Worm (Caenorhabditis elegans) whole organism, L3 larva: ENCODE results near the gene his-61.

ENCODE experiments used
- ceh-82 ChIP-seq: fragments of 150-350 bp; optimal IDR thresholded peaks from 2 replicates; lab custom pipeline; 2014; ENCODE audit warnings: missing biosample characterization, missing genetic modification characterization
- daf-12 ChIP-seq: fragments of 150-350 bp; optimal IDR thresholded peaks from 2 replicates; lab custom pipeline; 2014; ENCODE audit warnings: missing biosample characterization, missing genetic modification reagents, missing genetic modification characterization
- egl-27 ChIP-seq: sonication (generic microtip); optimal IDR thresholded peaks from 4 replicates; lab custom pipeline; 2017; ENCODE audit warnings: missing biosample characterization, missing genetic modification reagents, missing genetic modification characterization
- elt-1 ChIP-seq: fragments of 150-350 bp; optimal IDR thresholded peaks from 2 replicates; lab custom pipeline; 2014; ENCODE audit warnings: missing biosample characterization, missing genetic modification characterization
- fkh-10 ChIP-seq: sonication (generic microtip); optimal IDR thresholded peaks from 2 replicates; lab custom pipeline; 2017; ENCODE audit warnings: missing biosample characterization, missing genetic modification reagents, missing genetic modification characterization
- fkh-2 ChIP-seq: fragments of 150-350 bp; optimal IDR thresholded peaks from 2 replicates; lab custom pipeline; 2014; ENCODE audit warnings: missing biosample characterization, missing genetic modification reagents, missing genetic modification characterization
- lin-39 ChIP-seq: fragments of 150-350 bp; optimal IDR thresholded peaks from 2 replicates; lab custom pipeline; 2018; ENCODE audit warnings: missing biosample characterization, missing genetic modification reagents, missing genetic modification characterization
- mml-1 ChIP-seq: fragments of 150-350 bp; sonication (generic microtip); optimal IDR thresholded peaks from 3 replicates; lab custom pipeline; 2014; ENCODE audit warnings: missing biosample characterization, missing genetic modification characterization
- nfya-1 ChIP-seq: sonication (generic microtip); optimal IDR thresholded peaks from 2 replicates; lab custom pipeline; 2017; ENCODE audit warnings: missing genetic modification characterization, mild to moderate bottlenecking, missing compliant biosample characterization, antibody characterized with exemption, moderate library complexity; ENCODE audit not compliant: insufficient read depth
- nhr-23 ChIP-seq: fragments of 150-350 bp; optimal IDR thresholded peaks from 2 replicates; lab custom pipeline; 2014; ENCODE audit warnings: missing biosample characterization, missing genetic modification reagents, missing genetic modification characterization
- nhr-76 ChIP-seq: fragments of 150-350 bp; sonication (generic microtip); optimal IDR thresholded peaks from 5 replicates; lab custom pipeline; 2014; ENCODE audit warnings: missing biosample characterization, missing genetic modification characterization
- nhr-77 ChIP-seq: fragments of 150-350 bp; optimal IDR thresholded peaks from 2 replicates; lab custom pipeline; 2014; ENCODE audit warnings: missing biosample characterization, missing genetic modification characterization
- sea-2 ChIP-seq: fragments of 150-350 bp; sonication (generic microtip); optimal IDR thresholded peaks from 4 replicates; lab custom pipeline; 2014; ENCODE audit warnings: missing biosample characterization, missing genetic modification reagents, missing genetic modification characterization
- snpc-4 ChIP-seq: fragments of 150-350 bp; optimal IDR thresholded peaks from 2 replicates; lab custom pipeline; 2014; ENCODE audit warnings: missing biosample characterization, missing genetic modification characterization

DNA sequence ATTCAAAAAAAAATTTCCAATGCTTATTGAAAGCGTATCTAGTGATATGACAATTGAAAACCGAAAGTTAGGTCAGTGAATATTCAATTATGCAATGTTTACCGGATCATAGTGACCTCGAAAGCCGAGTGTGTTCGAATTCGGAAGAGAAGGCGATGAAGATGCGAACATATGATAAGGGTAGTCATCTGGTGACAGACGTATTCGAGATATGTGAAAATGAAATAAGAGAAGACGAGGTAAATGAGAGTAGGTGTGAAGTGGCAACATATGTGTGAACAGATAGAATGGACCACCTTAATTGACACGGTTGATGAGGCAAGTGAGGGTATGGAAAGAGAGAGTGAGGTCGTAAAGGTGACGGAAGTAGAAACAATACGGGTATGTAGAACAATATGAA lies 31.1 kb downstream of the his-61 start:
- TF ChIP-seq ceh-82 (tag; lab: Kevin White, UChicago) (no peak), nhr-77 (tag; lab: Kevin White, UChicago) (no peak), mml-1 (tag; lab: Kevin White, UChicago) (no peak), daf-12 (no peak), lin-39 (tag; lab: Kevin White, UChicago) (no peak), elt-1 (no peak), snpc-4 (tag; lab: Kevin White, UChicago) (no peak), nhr-76 (tag; lab: Kevin White, UChicago) (no peak), egl-27 (no peak), nfya-1 (tag; lab: Kevin White, UChicago) (no peak), nhr-23 (tag; lab: Kevin White, UChicago) (no peak), fkh-10 (GFP tag; lab: Kevin White, UChicago) (no peak), fkh-2 (tag; lab: Kevin White, UChicago) (no peak), sea-2 (no peak)
